Worm (Caenorhabditis elegans) whole organism, early embryonic: Measurements from ENCODE around the gene ajm-1.

Source experiments
- ama-1 ChIP-seq: fragments of 150-350 bp; optimal IDR thresholded peaks from 2 replicates; lab custom pipeline; 2014
- tra-4 ChIP-seq: sonication (generic microtip); optimal IDR thresholded peaks from 2 replicates; lab custom pipeline; 2017; ENCODE audit warnings: missing genetic modification characterization, missing compliant biosample characterization

ce11 chrX:9104399-9104798 lies 21.7 kb downstream of the ajm-1 start:
- no peak for TF ChIP-seq ama-1 (lab: Kevin White, UChicago)
- TF ChIP-seq tra-4 (tag; lab: Kevin White, UChicago), result no peak
